Worm (Caenorhabditis elegans): Measurements from ENCODE around the gene ZK370.6.

The ZK370.6 gene

DNA sequence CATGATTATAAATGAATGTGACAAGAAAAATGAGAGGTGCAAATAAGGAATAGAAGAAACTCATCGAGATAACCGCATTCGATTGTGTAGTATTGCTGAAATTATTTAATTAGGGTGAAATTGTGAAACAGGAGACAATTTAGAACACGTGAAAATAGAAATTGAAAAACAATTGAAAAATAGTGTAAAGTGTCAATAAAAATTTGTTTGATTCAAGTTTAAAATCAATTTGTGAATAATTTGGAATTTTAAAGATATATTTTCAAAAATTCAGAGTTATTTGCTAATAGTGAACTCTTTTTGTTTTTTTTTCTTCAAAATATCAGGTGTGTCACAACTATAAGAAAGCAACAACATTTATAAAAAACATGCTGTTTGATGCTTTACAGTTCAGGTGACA lies 12.3 kb downstream of the ZK370.6 start, which contains the start of gene ZK370.4:
Gene ZK370.4 (minus strand): TSS at position 101 of the 400 bp plus-strand sequence.
- TF ChIP-seq nhr-237 (tag; optimal IDR thresholded peaks at IDR 0.05), result no peak
- no peak for TF ChIP-seq elt-3 (tag; optimal IDR thresholded peaks at IDR 0.05)
- TF ChIP-seq unc-39 (tag; optimal IDR thresholded peaks at IDR 0.05), result no peak
- no peak for TF ChIP-seq nhr-25 (tag; optimal IDR thresholded peaks at IDR 0.05)
- TF ChIP-seq egl-27 (tag; optimal IDR thresholded peaks at IDR 0.05), result no peak
- no peak for TF ChIP-seq alr-1 (tag; optimal IDR thresholded peaks at IDR 0.05)
- TF ChIP-seq ceh-16 (tag; optimal IDR thresholded peaks at IDR 0.05), result no peak
- TF ChIP-seq mdl-1 (tag; optimal IDR thresholded peaks at IDR 0.05), result no peak
- no peak for TF ChIP-seq snpc-4 (tag; optimal IDR thresholded peaks at IDR 0.05)
- no peak for TF ChIP-seq ceh-82 (tag; optimal IDR thresholded peaks at IDR 0.05)
- no peak for TF ChIP-seq C34F6.9 (tag; optimal IDR thresholded peaks at IDR 0.05)
- no peak for TF ChIP-seq ztf-4 (tag; optimal IDR thresholded peaks at IDR 0.05)
- no peak for TF ChIP-seq lsy-2 (tag; optimal IDR thresholded peaks at IDR 0.05)
- TF ChIP-seq lin-39 (tag; optimal IDR thresholded peaks at IDR 0.05), result no peak
- no peak for TF ChIP-seq nhr-21 (tag; optimal IDR thresholded peaks at IDR 0.05)
- no peak for TF ChIP-seq zag-1 (tag; optimal IDR thresholded peaks at IDR 0.05)
- no peak for TF ChIP-seq R02D3.7 (tag; optimal IDR thresholded peaks at IDR 0.05)

- TF ChIP-seq lin-39 (tag; optimal IDR thresholded peaks at IDR 0.05), result no peak
- TF ChIP-seq blmp-1 (tag; optimal IDR thresholded peaks at IDR 0.05; ENCODE audit: insufficient read depth), result no peak
- no peak for TF ChIP-seq mdl-1 (tag; optimal IDR thresholded peaks at IDR 0.05)
- no peak for TF ChIP-seq nhr-77 (tag; optimal IDR thresholded peaks at IDR 0.05)
- no peak for TF ChIP-seq lsy-2 (tag; optimal IDR thresholded peaks at IDR 0.05)
- TF ChIP-seq gmeb-1 (tag; optimal IDR thresholded peaks at IDR 0.05), result no peak
- no peak for TF ChIP-seq ztf-11 (tag; optimal IDR thresholded peaks at IDR 0.05)
- TF ChIP-seq nhr-21 (tag; optimal IDR thresholded peaks at IDR 0.05), result no peak
- TF ChIP-seq alr-1 (tag; optimal IDR thresholded peaks at IDR 0.05), result no peak
- TF ChIP-seq nhr-237 (tag; optimal IDR thresholded peaks at IDR 0.05), result no peak
- TF ChIP-seq ceh-16 (tag; optimal IDR thresholded peaks at IDR 0.05), result no peak
These were observed 17.4 kb downstream of the ZK370.6 start for ce11 chrIII:8726019-8726894.

ce11 chrIII:8725224-8725623 lies 18.4 kb downstream of the ZK370.6 start:
- no peak for TF ChIP-seq lin-39 (tag; optimal IDR thresholded peaks at IDR 0.05)
- no peak for TF ChIP-seq fos-1 (tag; optimal IDR thresholded peaks at IDR 0.05)
- TF ChIP-seq mab-5 (tag; optimal IDR thresholded peaks at IDR 0.05), result no peak
- TF ChIP-seq nhr-25 (tag; optimal IDR thresholded peaks at IDR 0.05), result no peak
- TF ChIP-seq unc-39 (tag; optimal IDR thresholded peaks at IDR 0.05), result no peak
- TF ChIP-seq nhr-129 (tag; optimal IDR thresholded peaks at IDR 0.05), result no peak
- no peak for TF ChIP-seq nhr-6 (tag; optimal IDR thresholded peaks at IDR 0.05)

DNA sequence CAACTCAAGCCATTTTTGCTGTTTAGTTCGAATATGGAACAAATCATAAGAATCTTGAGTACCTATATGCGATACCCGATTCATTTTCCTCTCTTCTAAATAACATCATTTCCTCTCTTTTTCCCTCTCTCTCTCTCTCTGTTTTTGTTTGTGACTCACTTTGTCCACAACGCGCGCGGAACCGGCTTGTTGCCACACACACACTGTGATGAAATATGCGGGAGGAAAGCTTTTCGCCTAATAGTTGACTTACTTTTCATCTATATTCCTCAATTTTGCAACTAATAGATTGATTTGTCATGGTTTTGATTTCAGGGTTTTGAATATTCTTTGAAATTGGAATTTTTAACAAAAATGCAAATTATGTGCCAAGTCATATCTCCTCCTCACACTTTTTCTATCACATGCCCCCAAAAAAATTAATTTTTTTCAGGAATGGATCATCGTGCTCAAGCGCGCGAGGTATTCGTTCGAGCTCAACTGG lies 23.8 kb downstream of the ZK370.6 start, which contains the start of gene hipr-1:
Gene hipr-1 (plus strand): TSS at position 434 of the 484 bp plus-strand sequence.
- TF ChIP-seq lsy-2 (tag; optimal IDR thresholded peaks at IDR 0.05) (no peak), nhr-21 (tag; optimal IDR thresholded peaks at IDR 0.05) (no peak), nhr-77 (tag; optimal IDR thresholded peaks at IDR 0.05) (no peak), gmeb-1 (tag; optimal IDR thresholded peaks at IDR 0.05) (no peak), C34F6.9 (tag; optimal IDR thresholded peaks at IDR 0.05) (no peak), unc-55 (GFP tag; optimal IDR thresholded peaks at IDR 0.05) (peak; percentile 12), fos-1 (tag; optimal IDR thresholded peaks at IDR 0.05) (peak; percentile 9), alr-1 (tag; optimal IDR thresholded peaks at IDR 0.05) (no peak), nhr-10 (tag; optimal IDR thresholded peaks at IDR 0.05) (no peak), mab-5 (tag; optimal IDR thresholded peaks at IDR 0.05) (no peak), snpc-4 (tag; optimal IDR thresholded peaks at IDR 0.05) (no peak)

DNA sequence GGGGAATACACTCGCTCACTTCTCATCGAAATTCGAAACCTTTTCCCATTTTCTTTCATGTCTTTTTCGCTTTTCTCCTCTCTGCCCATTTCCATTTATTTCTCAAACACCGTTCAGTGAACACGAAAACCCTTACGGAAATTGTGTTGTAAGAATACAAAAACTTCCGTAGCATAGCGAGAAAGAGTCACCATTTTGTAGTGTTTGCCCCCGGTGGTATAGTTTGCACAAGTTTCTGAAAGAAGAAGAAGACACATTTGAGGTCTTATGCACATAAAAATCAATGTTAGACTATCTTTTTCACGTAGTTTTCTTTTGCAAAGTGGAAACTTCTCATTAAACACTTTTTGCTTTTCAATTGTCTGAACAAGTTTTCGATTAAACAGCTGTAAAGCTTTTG lies 24.5 kb downstream of the ZK370.6 start:
- TF ChIP-seq C34F6.9 (tag; optimal IDR thresholded peaks at IDR 0.05) (no peak), nhr-237 (tag; optimal IDR thresholded peaks at IDR 0.05) (no peak), sem-4 (tag; optimal IDR thresholded peaks at IDR 0.05) (no peak), zag-1 (tag; optimal IDR thresholded peaks at IDR 0.05) (no peak), blmp-1 (tag; optimal IDR thresholded peaks at IDR 0.05; ENCODE audit: insufficient read depth) (no peak), nhr-12 (tag; optimal IDR thresholded peaks at IDR 0.05) (no peak)

DNA sequence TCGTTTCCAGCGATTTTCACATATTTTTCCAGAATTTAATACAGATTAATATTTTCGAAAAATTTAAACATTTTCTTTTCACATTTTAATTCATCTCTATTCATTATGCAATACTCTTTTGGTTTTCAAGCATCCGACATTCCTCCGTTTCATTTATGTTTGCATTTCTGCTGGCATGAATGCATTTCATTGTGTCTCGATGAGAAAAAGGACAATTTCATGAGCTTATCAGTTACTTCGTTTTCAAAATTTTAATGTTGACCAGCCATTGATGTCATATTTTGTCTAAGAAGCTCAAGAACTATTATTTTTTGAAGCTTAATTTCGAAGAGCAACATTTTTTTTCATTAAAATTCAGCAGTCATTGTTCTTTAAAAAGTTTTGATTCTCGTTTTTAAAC lies 25.1 kb downstream of the ZK370.6 start:
- no peak for TF ChIP-seq nhr-129 (tag; optimal IDR thresholded peaks at IDR 0.05)
- peak; percentile 47 for TF ChIP-seq fos-1 (tag; optimal IDR thresholded peaks at IDR 0.05)
